Worm (Caenorhabditis elegans) whole organism, late embryonic: ENCODE data around the gene srd-54.

Source experiments
- C08G9.2 ChIP-seq: sonication (generic microtip); optimal IDR thresholded peaks from 2 replicates; lab custom pipeline; 2016; ENCODE audit warnings: mild to moderate bottlenecking, missing genetic modification characterization, moderate library complexity, missing compliant biosample characterization
- C38D4.7 ChIP-seq: fragments of 200-800 bp; sonication (Bioruptor generic); optimal IDR thresholded peaks from 2 replicates; lab custom pipeline; 2018; ENCODE audit warnings: mild to moderate bottlenecking, missing genetic modification characterization, moderate library complexity, missing compliant biosample characterization
- K09A11.1 ChIP-seq: sonication (generic microtip); optimal IDR thresholded peaks from 2 replicates; lab custom pipeline; 2017; ENCODE audit warnings: antibody characterized with exemption, mild to moderate bottlenecking, missing genetic modification characterization, missing compliant biosample characterization; ENCODE audit not compliant: insufficient read depth
- ceh-19 ChIP-seq: fragments of 200-800 bp; sonication (Bioruptor generic); optimal IDR thresholded peaks from 2 replicates; lab custom pipeline; 2018; ENCODE audit warnings: mild to moderate bottlenecking, missing genetic modification characterization, missing compliant biosample characterization
- ceh-22 ChIP-seq: sonication (generic microtip); optimal IDR thresholded peaks from 2 replicates; lab custom pipeline; 2017; ENCODE audit warnings: missing biosample characterization, missing genetic modification characterization
- ceh-30 ChIP-seq: fragments of 150-350 bp; optimal IDR thresholded peaks from 2 replicates; lab custom pipeline; 2014; ENCODE audit warnings: missing biosample characterization, missing genetic modification characterization
- ceh-31 ChIP-seq: sonication (generic microtip); optimal IDR thresholded peaks from 2 replicates; lab custom pipeline; 2016; ENCODE audit warnings: missing genetic modification characterization, missing compliant biosample characterization
- ceh-34 ChIP-seq: sonication (generic microtip); optimal IDR thresholded peaks from 2 replicates; lab custom pipeline; 2016; ENCODE audit warnings: mild to moderate bottlenecking, missing genetic modification characterization, missing compliant biosample characterization
- ceh-6 ChIP-seq: fragments of 200-800 bp; sonication (Bioruptor generic); optimal IDR thresholded peaks from 2 replicates; lab custom pipeline; 2018; ENCODE audit warnings: mild to moderate bottlenecking, missing genetic modification characterization, missing compliant biosample characterization
- dve-1 ChIP-seq: sonication (generic microtip); optimal IDR thresholded peaks from 2 replicates; lab custom pipeline; 2017; ENCODE audit warnings: antibody characterized with exemption, mild to moderate bottlenecking, missing genetic modification characterization, missing compliant biosample characterization
- elt-4 ChIP-seq: sonication (generic microtip); optimal IDR thresholded peaks from 2 replicates; lab custom pipeline; 2016; ENCODE audit warnings: missing genetic modification characterization, missing compliant biosample characterization
- ets-4 ChIP-seq: sonication (generic microtip); optimal IDR thresholded peaks from 2 replicates; lab custom pipeline; 2016; ENCODE audit warnings: missing genetic modification characterization, missing compliant biosample characterization
- eyg-1 ChIP-seq: sonication (generic microtip); optimal IDR thresholded peaks from 2 replicates; lab custom pipeline; 2016; ENCODE audit warnings: missing genotype, missing genetic modification characterization, missing compliant biosample characterization
- fax-1 ChIP-seq: sonication (generic microtip); optimal IDR thresholded peaks from 2 replicates; lab custom pipeline; 2016; ENCODE audit warnings: missing genotype, missing genetic modification characterization, missing compliant biosample characterization
- hlh-13 ChIP-seq: fragments of 200-800 bp; sonication (Bioruptor generic); optimal IDR thresholded peaks from 2 replicates; lab custom pipeline; 2018; ENCODE audit warnings: mild to moderate bottlenecking, missing genetic modification characterization, missing compliant biosample characterization
- hlh-15 ChIP-seq: sonication (generic microtip); optimal IDR thresholded peaks from 2 replicates; lab custom pipeline; 2016; ENCODE audit warnings: missing genetic modification characterization, missing compliant biosample characterization
- hlh-30 ChIP-seq: sonication (generic microtip); optimal IDR thresholded peaks from 2 replicates; lab custom pipeline; 2017; ENCODE audit warnings: antibody characterized with exemption, missing genetic modification characterization, missing compliant biosample characterization; ENCODE audit not compliant: insufficient read depth
- hlh-6 ChIP-seq: sonication (generic microtip); optimal IDR thresholded peaks from 2 replicates; lab custom pipeline; 2016; ENCODE audit warnings: missing genotype, missing genetic modification characterization, missing compliant biosample characterization
- hlh-8 ChIP-seq: sonication (generic microtip); optimal IDR thresholded peaks from 2 replicates; lab custom pipeline; 2016; ENCODE audit warnings: missing genotype, missing genetic modification characterization, missing compliant biosample characterization
- madf-2 ChIP-seq: sonication (generic microtip); optimal IDR thresholded peaks from 2 replicates; lab custom pipeline; 2017; ENCODE audit warnings: missing genetic modification characterization, missing compliant biosample characterization
- nfya-1 ChIP-seq: sonication (generic microtip); optimal IDR thresholded peaks from 2 replicates; lab custom pipeline; 2017; ENCODE audit warnings: missing genetic modification characterization, mild to moderate bottlenecking, missing compliant biosample characterization, antibody characterized with exemption, moderate library complexity
- odd-2 ChIP-seq: sonication (generic microtip); optimal IDR thresholded peaks from 2 replicates; lab custom pipeline; 2017; ENCODE audit warnings: antibody characterized with exemption, mild to moderate bottlenecking, missing genetic modification characterization, missing compliant biosample characterization
- pag-3 ChIP-seq: sonication (generic microtip); optimal IDR thresholded peaks from 2 replicates; lab custom pipeline; 2016; ENCODE audit warnings: missing compliant biosample characterization, missing genetic modification characterization, borderline replicate concordance
- pat-9 ChIP-seq: fragments of 200-800 bp; sonication (Bioruptor generic); optimal IDR thresholded peaks from 2 replicates; lab custom pipeline; 2018; ENCODE audit warnings: mild to moderate bottlenecking, missing genetic modification characterization, moderate library complexity, missing compliant biosample characterization
- pax-1 ChIP-seq: fragments of 150-350 bp; optimal IDR thresholded peaks from 2 replicates; lab custom pipeline; 2014; ENCODE audit warnings: missing biosample characterization, missing genetic modification characterization
- pha-2 ChIP-seq: sonication (generic microtip); optimal IDR thresholded peaks from 2 replicates; lab custom pipeline; 2017; ENCODE audit warnings: mild to moderate bottlenecking, missing genetic modification characterization, missing compliant biosample characterization
- pqm-1 ChIP-seq: sonication (generic microtip); optimal IDR thresholded peaks from 2 replicates; lab custom pipeline; 2016; ENCODE audit warnings: missing genetic modification characterization, missing compliant biosample characterization
- sox-4 ChIP-seq: sonication (generic microtip); optimal IDR thresholded peaks from 2 replicates; lab custom pipeline; 2017; ENCODE audit warnings: mild to moderate bottlenecking, missing genetic modification characterization, inconsistent platforms, missing compliant biosample characterization
- tbx-2 ChIP-seq: sonication (generic microtip); optimal IDR thresholded peaks from 2 replicates; lab custom pipeline; 2016; ENCODE audit warnings: missing genetic modification characterization, missing compliant biosample characterization
- tbx-7 ChIP-seq: sonication (generic microtip); optimal IDR thresholded peaks from 2 replicates; lab custom pipeline; 2016; ENCODE audit warnings: missing genotype, missing genetic modification characterization, missing compliant biosample characterization
- ttx-3 ChIP-seq: sonication (generic microtip); optimal IDR thresholded peaks from 2 replicates; lab custom pipeline; 2016; ENCODE audit warnings: missing genetic modification reagents, missing genetic modification characterization, missing compliant biosample characterization
- unc-3 ChIP-seq, 2 experiments: fragments of 200-800 bp in 1 of 2; sonication (Bioruptor generic) in 1 of 2; sonication (generic microtip) in 1 of 2; conservative IDR thresholded peaks in 1 of 2; optimal IDR thresholded peaks in 1 of 2; 2 replicates each; pipeline versions ENCODE4 v1.3.6 to Lab custom; 2016 to 2022; ENCODE audit warnings: missing compliant biosample characterization in 2 of 2, missing genetic modification characterization in 2 of 2, missing genetic modification reagents in 1 of 2
- unc-42 ChIP-seq: sonication (generic microtip); optimal IDR thresholded peaks from 2 replicates; lab custom pipeline; 2016; ENCODE audit warnings: missing genotype, missing genetic modification characterization, missing compliant biosample characterization
- unc-55 ChIP-seq: sonication (generic microtip); optimal IDR thresholded peaks from 2 replicates; lab custom pipeline; 2017; ENCODE audit warnings: missing biosample characterization, missing genetic modification reagents, missing genetic modification characterization
- ztf-16 ChIP-seq: sonication (generic microtip); optimal IDR thresholded peaks from 2 replicates; lab custom pipeline; 2017; ENCODE audit warnings: missing genetic modification characterization, missing compliant biosample characterization

The srd-54 gene

DNA sequence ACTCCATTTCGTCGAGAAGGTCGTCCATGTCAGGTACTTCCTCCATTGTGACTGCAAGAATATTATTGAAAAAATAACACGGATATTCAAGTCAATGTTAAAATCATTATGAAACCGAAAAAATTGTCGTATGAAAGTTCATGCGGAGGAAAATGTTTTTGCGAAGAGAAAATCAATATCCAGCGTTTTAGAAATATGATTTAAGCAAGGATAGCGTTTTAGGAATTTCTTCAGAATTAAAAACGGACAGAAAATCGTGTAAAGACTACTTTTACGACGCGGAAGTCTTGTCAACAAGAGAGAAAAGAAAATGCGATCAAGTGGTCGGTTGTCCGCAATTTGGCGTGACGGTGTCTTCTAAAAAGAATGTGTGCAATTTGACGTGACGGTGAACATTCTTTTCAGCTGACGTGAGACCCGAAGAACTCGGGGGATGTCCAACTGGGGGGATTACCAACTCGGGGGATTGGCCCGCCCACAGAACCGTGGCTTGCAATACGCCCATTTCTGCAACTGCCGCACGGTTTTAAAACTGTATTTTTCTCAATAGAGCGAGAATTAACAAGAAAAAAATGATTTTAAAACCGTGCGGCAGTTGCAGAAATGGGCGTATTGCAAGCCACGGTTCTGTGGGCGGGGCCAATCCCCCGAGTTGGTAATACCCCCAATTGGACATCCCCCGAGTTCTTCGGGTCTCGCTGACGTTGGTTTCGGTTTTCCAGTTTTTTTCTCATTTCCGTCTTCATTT lies 46.2 kb downstream of the srd-54 start, which contains the start of the genes aka-1 and ubc-6 (continued):
- TF ChIP-seq ceh-31 (tag; lab: Kevin White, UChicago) = peak; percentile 93
- peak; percentile 90 for TF ChIP-seq tbx-2 (tag; lab: Kevin White, UChicago)
- no peak for TF ChIP-seq ceh-19 (GFP tag; lab: Kevin White, UChicago)
- no peak for TF ChIP-seq ttx-3 (tag; lab: Kevin White, UChicago)
- no peak for TF ChIP-seq pag-3 (tag; lab: Kevin White, UChicago)
- TF ChIP-seq hlh-6 (tag; lab: Kevin White, UChicago) = peak; percentile 67
- peak; percentile 69 for TF ChIP-seq hlh-30 (tag; lab: Kevin White, UChicago)
- TF ChIP-seq ets-4 (tag; lab: Kevin White, UChicago) = peak; percentile 49
- peak; percentile 72 for TF ChIP-seq fax-1 (tag; lab: Kevin White, UChicago)
- TF ChIP-seq hlh-15 (tag; lab: Kevin White, UChicago) = no peak
- no peak for TF ChIP-seq sox-4 (tag; lab: Kevin White, UChicago)
- peak; percentile 78 for TF ChIP-seq unc-42 (tag; lab: Kevin White, UChicago)
- TF ChIP-seq odd-2 (tag; lab: Kevin White, UChicago) = no peak
- TF ChIP-seq pqm-1 (tag; lab: Kevin White, UChicago) = peak; percentile 42
- TF ChIP-seq madf-2 (tag; lab: Kevin White, UChicago) = peak; percentile 38
- peak; percentile 70 for TF ChIP-seq ceh-34 (tag; lab: Kevin White, UChicago)
- no peak for TF ChIP-seq K09A11.1 (tag; lab: Kevin White, UChicago)
- peak; percentile 23 for TF ChIP-seq ceh-6
- no peak for TF ChIP-seq pat-9 (tag; lab: Kevin White, UChicago)
- no peak for TF ChIP-seq ceh-30 (tag; lab: Kevin White, UChicago)
- TF ChIP-seq elt-4 (tag; lab: Kevin White, UChicago) = no peak

DNA sequence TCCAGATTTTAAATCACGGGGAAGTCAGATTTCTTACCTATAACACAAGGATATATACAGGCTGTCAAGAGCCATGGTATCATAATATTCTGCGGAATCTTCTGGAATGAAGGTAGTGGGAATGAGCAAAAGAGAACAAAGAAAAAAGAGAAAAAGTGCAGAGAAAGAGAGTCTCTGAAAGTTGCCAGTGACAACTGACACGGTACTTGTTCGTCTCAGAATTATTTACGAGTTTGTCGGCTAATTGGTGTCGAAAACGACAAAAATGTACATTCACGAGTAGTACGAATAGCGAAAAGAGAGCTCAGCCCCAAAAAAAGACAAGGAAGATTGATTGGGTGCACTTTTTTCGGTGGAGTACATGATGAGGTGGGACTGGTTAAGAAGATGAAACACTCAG lies 50.6 kb downstream of the srd-54 start, which contains the start of gene cah-2:
cah-2 (minus strand) TSS at position 101 of the 400 bp plus-strand sequence.
- TF ChIP-seq hlh-13 (GFP tag; lab: Kevin White, UChicago) (no peak), hlh-8 (tag; lab: Kevin White, UChicago) (no peak), ztf-16 (tag; lab: Kevin White, UChicago) (no peak), ceh-22 (tag; lab: Kevin White, UChicago) (no peak), C08G9.2 (tag; lab: Kevin White, UChicago) (no peak), elt-4 (tag; lab: Kevin White, UChicago) (no peak), pax-1 (no peak), C38D4.7 (GFP tag; lab: Kevin White, UChicago) (no peak), nfya-1 (tag; lab: Kevin White, UChicago) (no peak), pha-2 (no peak), dve-1 (tag; lab: Kevin White, UChicago) (no peak), unc-3 (GFP tag; conservative IDR thresholded peaks at IDR 0.05; lab: Robert Waterston, UW) (no peak), unc-3 (tag; optimal IDR thresholded peaks at IDR 0.05; lab: Kevin White, UChicago) (no peak), K09A11.1 (tag; lab: Kevin White, UChicago) (no peak), unc-55 (GFP tag; lab: Kevin White, UChicago) (no peak), tbx-7 (tag; lab: Kevin White, UChicago) (no peak), eyg-1 (tag; lab: Kevin White, UChicago) (no peak)
